Fruit fly (Drosophila melanogaster) whole organism, prepupa: ENCODE measurements around the gene VGlut.

Experiments used
- Blimp-1 ChIP-seq: fragments of 200-800 bp; sonication (Bioruptor generic); optimal IDR thresholded peaks from 3 replicates; lab custom pipeline; 2017; ENCODE audit warnings: missing biosample characterization, missing genetic modification characterization, mild to moderate bottlenecking, moderate library complexity, missing genetic modification reagents
- CG10669 ChIP-seq: fragments of 200-800 bp; sonication (Bioruptor generic); optimal IDR thresholded peaks from 3 replicates; lab custom pipeline; 2018; ENCODE audit warnings: missing biosample characterization, mild to moderate bottlenecking, missing genetic modification characterization, moderate library complexity
- CG11294 ChIP-seq: fragments of 200-800 bp; sonication (Bioruptor generic); IDR thresholded peaks from 2 replicates; pipeline ENCODE4 v1.3.6; 2022; ENCODE audit warnings: missing biosample characterization, missing genetic modification characterization
- CG11762 ChIP-seq: fragments of 200-800 bp; sonication (Bioruptor generic); optimal IDR thresholded peaks from 3 replicates; lab custom pipeline; 2016; ENCODE audit warnings: missing biosample characterization, missing genetic modification characterization; ENCODE audit not compliant: insufficient read depth
- CG11902 ChIP-seq: fragments of 200-800 bp; sonication (Bioruptor generic); optimal IDR thresholded peaks from 3 replicates; lab custom pipeline; 2016; ENCODE audit warnings: missing biosample characterization, missing genetic modification characterization
- CG15336 ChIP-seq: fragments of 200-800 bp; sonication (Bioruptor generic); IDR thresholded peaks from 2 replicates; pipeline ENCODE4 v1.3.6; 2022; ENCODE audit warnings: missing biosample characterization, missing genetic modification characterization
- CG16779 ChIP-seq: fragments of 200-800 bp; sonication (Bioruptor generic); optimal IDR thresholded peaks from 3 replicates; lab custom pipeline; 2017; ENCODE audit warnings: missing biosample characterization, mild to moderate bottlenecking, missing genetic modification characterization
- CG3032 ChIP-seq: fragments of 200-800 bp; optimal IDR thresholded peaks from 2 replicates; lab custom pipeline; 2019; ENCODE audit warnings: missing biosample characterization, mild to moderate bottlenecking, missing genetic modification characterization, moderate library complexity
- CG31627 ChIP-seq: fragments of 200-800 bp; sonication (Bioruptor generic); optimal IDR thresholded peaks from 3 replicates; lab custom pipeline; 2016; ENCODE audit warnings: missing biosample characterization, missing genetic modification characterization
- CG34406 ChIP-seq: fragments of 200-800 bp; sonication (Bioruptor generic); optimal IDR thresholded peaks from 3 replicates; lab custom pipeline; 2016; ENCODE audit warnings: missing biosample characterization, missing genetic modification characterization
- CG3919 ChIP-seq: fragments of 200-800 bp; sonication (Bioruptor generic); optimal IDR thresholded peaks from 3 replicates; lab custom pipeline; 2016; ENCODE audit warnings: missing biosample characterization, missing genetic modification characterization
- CG4318 ChIP-seq: fragments of 200-800 bp; sonication (Bioruptor generic); optimal IDR thresholded peaks from 3 replicates; lab custom pipeline; 2017; ENCODE audit warnings: missing biosample characterization, mild to moderate bottlenecking, missing genetic modification characterization
- CG6276 ChIP-seq: fragments of 200-800 bp; sonication (Bioruptor generic); optimal IDR thresholded peaks from 2 replicates; lab custom pipeline; 2017; ENCODE audit warnings: missing biosample characterization, mild to moderate bottlenecking, missing genetic modification characterization
- CG6808 ChIP-seq: fragments of 200-800 bp; sonication (Bioruptor generic); optimal IDR thresholded peaks from 3 replicates; lab custom pipeline; 2017; ENCODE audit warnings: missing biosample characterization, missing genetic modification characterization, mild to moderate bottlenecking, moderate library complexity, missing genetic modification reagents
- CG6854 ChIP-seq: fragments of 200-800 bp; sonication (Bioruptor generic); optimal IDR thresholded peaks from 2 replicates; lab custom pipeline; 2017; ENCODE audit warnings: missing biosample characterization, mild to moderate bottlenecking, missing genetic modification characterization
- CG8119 ChIP-seq: fragments of 200-800 bp; sonication (Bioruptor generic); IDR thresholded peaks from 3 replicates; pipeline ENCODE4 v1.3.6; 2022; ENCODE audit warnings: missing biosample characterization, missing genetic modification characterization
- CG8632 ChIP-seq: fragments of 200-800 bp; sonication (Bioruptor generic); optimal IDR thresholded peaks from 3 replicates; lab custom pipeline; 2016; ENCODE audit warnings: missing biosample characterization, missing genetic modification characterization
- CG9139 ChIP-seq: fragments of 200-800 bp; sonication (Bioruptor generic); optimal IDR thresholded peaks from 3 replicates; lab custom pipeline; 2017; ENCODE audit warnings: missing biosample characterization, mild to moderate bottlenecking, missing genetic modification characterization
- Eip93F ChIP-seq: fragments of 200-800 bp; sonication (Bioruptor generic); optimal IDR thresholded peaks from 2 replicates; lab custom pipeline; 2016; ENCODE audit warnings: missing biosample characterization, mild to moderate bottlenecking, missing genetic modification characterization
- Gug ChIP-seq: fragments of 200-800 bp; sonication (Bioruptor generic); IDR thresholded peaks from 2 replicates; pipeline ENCODE4 v1.3.6; 2022; ENCODE audit warnings: missing biosample characterization, missing genetic modification characterization
- Hr38 ChIP-seq: sonication (Bioruptor generic); optimal IDR thresholded peaks from 2 replicates; lab custom pipeline; 2016; ENCODE audit warnings: missing biosample characterization, missing genetic modification characterization
- Hr39 ChIP-seq: fragments of 200-800 bp; sonication (Bioruptor generic); optimal IDR thresholded peaks from 2 replicates; lab custom pipeline; 2016; ENCODE audit warnings: missing biosample characterization, missing genetic modification characterization
- Hr4 ChIP-seq: fragments of 200-800 bp; sonication (Bioruptor generic); optimal IDR thresholded peaks from 3 replicates; lab custom pipeline; 2016; ENCODE audit warnings: missing biosample characterization, missing genetic modification characterization
- Lpt ChIP-seq: fragments of 200-800 bp; sonication (Bioruptor generic); optimal IDR thresholded peaks from 3 replicates; lab custom pipeline; 2016; ENCODE audit warnings: missing biosample characterization, missing genetic modification characterization
- OdsH ChIP-seq: fragments of 200-800 bp; sonication (Bioruptor generic); optimal IDR thresholded peaks from 3 replicates; lab custom pipeline; 2016; ENCODE audit warnings: missing biosample characterization, missing genetic modification characterization
- Smox ChIP-seq: fragments of 200-800 bp; sonication (Bioruptor generic); optimal IDR thresholded peaks from 3 replicates; lab custom pipeline; 2016; ENCODE audit warnings: missing biosample characterization, missing genetic modification characterization
- Sox102F ChIP-seq: fragments of 200-800 bp; sonication (Bioruptor generic); optimal IDR thresholded peaks from 2 replicates; lab custom pipeline; 2016; ENCODE audit warnings: missing biosample characterization, mild to moderate bottlenecking, missing genetic modification characterization
- Sox14 ChIP-seq: fragments of 200-800 bp; sonication (Bioruptor generic); optimal IDR thresholded peaks from 3 replicates; lab custom pipeline; 2016; ENCODE audit warnings: missing biosample characterization, missing genetic modification characterization
- Sox15 ChIP-seq: fragments of 200-800 bp; sonication (Bioruptor generic); optimal IDR thresholded peaks from 3 replicates; lab custom pipeline; 2016; ENCODE audit warnings: missing biosample characterization, missing genetic modification characterization
- achi ChIP-seq: fragments of 200-800 bp; sonication (Bioruptor generic); optimal IDR thresholded peaks from 3 replicates; lab custom pipeline; 2016; ENCODE audit warnings: missing biosample characterization, missing genetic modification characterization
- acj6 ChIP-seq: fragments of 200-800 bp; sonication (Bioruptor generic); optimal IDR thresholded peaks from 3 replicates; lab custom pipeline; 2016; ENCODE audit warnings: missing biosample characterization, missing genetic modification characterization
- cyc ChIP-seq: fragments of 200-800 bp; sonication (Bioruptor generic); optimal IDR thresholded peaks from 3 replicates; lab custom pipeline; 2016; ENCODE audit warnings: missing biosample characterization, missing genetic modification characterization
- dsx ChIP-seq: fragments of 200-800 bp; optimal IDR thresholded peaks from 3 replicates; lab custom pipeline; 2019; ENCODE audit warnings: missing biosample characterization, mild to moderate bottlenecking, missing genetic modification characterization, moderate library complexity; ENCODE audit not compliant: poor library complexity, severe bottlenecking
- esn ChIP-seq: fragments of 200-800 bp; sonication (Bioruptor generic); optimal IDR thresholded peaks from 2 replicates; lab custom pipeline; 2016; ENCODE audit warnings: missing biosample characterization, mild to moderate bottlenecking, missing genetic modification characterization, moderate library complexity
- fd59A ChIP-seq: fragments of 200-800 bp; sonication (Bioruptor generic); optimal IDR thresholded peaks from 2 replicates; lab custom pipeline; 2017; ENCODE audit warnings: missing biosample characterization, mild to moderate bottlenecking, missing genetic modification characterization, missing genetic modification reagents
- fd85E ChIP-seq: fragments of 200-800 bp; sonication (Bioruptor generic); optimal IDR thresholded peaks from 3 replicates; lab custom pipeline; 2016; ENCODE audit warnings: missing biosample characterization, missing genetic modification characterization
- net ChIP-seq: fragments of 200-800 bp; sonication (Bioruptor generic); optimal IDR thresholded peaks from 3 replicates; lab custom pipeline; 2016; ENCODE audit warnings: missing biosample characterization, missing genetic modification characterization
- pdm3 ChIP-seq: fragments of 200-800 bp; sonication (Bioruptor generic); optimal IDR thresholded peaks from 3 replicates; lab custom pipeline; 2016; ENCODE audit warnings: missing biosample characterization, missing genetic modification characterization
- salr ChIP-seq, 2 experiments: fragments of 200-800 bp; sonication (Bioruptor generic); optimal IDR thresholded peaks; 3 replicates each; lab custom pipeline; 2016 to 2018; ENCODE audit warnings: missing biosample characterization in 2 of 2, missing genetic modification characterization in 2 of 2, mild to moderate bottlenecking in 1 of 2
- spab ChIP-seq: fragments of 200-800 bp; sonication (Bioruptor generic); optimal IDR thresholded peaks from 2 replicates; lab custom pipeline; 2017; ENCODE audit warnings: missing biosample characterization, mild to moderate bottlenecking, missing genetic modification characterization, missing genetic modification reagents
- ss ChIP-seq, 2 experiments: fragments of 200-800 bp; sonication (Bioruptor generic); optimal IDR thresholded peaks; 2 replicates in 1 of 2; 3 replicates in 1 of 2; lab custom pipeline; 2017 to 2018; ENCODE audit warnings: mild to moderate bottlenecking in 2 of 2, missing biosample characterization in 2 of 2, missing genetic modification characterization in 2 of 2, moderate library complexity in 1 of 2
- svp ChIP-seq: fragments of 200-800 bp; sonication (Bioruptor generic); peaks from one replicate; lab custom pipeline; 2016; ENCODE audit warnings: missing biosample characterization, missing genetic modification characterization
- topi ChIP-seq: fragments of 200-800 bp; sonication (Bioruptor generic); optimal IDR thresholded peaks from 3 replicates; lab custom pipeline; 2016; ENCODE audit warnings: missing biosample characterization, missing genetic modification characterization
- vri ChIP-seq: fragments of 200-800 bp; sonication (Bioruptor generic); optimal IDR thresholded peaks from 3 replicates; lab custom pipeline; 2016; ENCODE audit warnings: missing biosample characterization, mild to moderate bottlenecking, missing genetic modification characterization

The VGlut gene

dm6 chr2L:2432809-2433493 is 32.9 kb downstream of the VGlut start (continued):
- TF ChIP-seq CG8632 (GFP tag; lab: Kevin White, UChicago) (peak; percentile 62), CG6276 (GFP tag; lab: Kevin White, UChicago) (peak; percentile 42), OdsH (GFP tag; lab: Kevin White, UChicago) (peak; percentile 77), CG10669 (GFP tag; lab: Kevin White, UChicago) (peak; percentile 71), esn (GFP tag; lab: Kevin White, UChicago) (peak; percentile 33), CG3032 (tag; lab: Kevin White, UChicago) (peak; percentile 76), vri (GFP tag; lab: Kevin White, UChicago) (peak; percentile 10), CG16779 (tag; lab: Kevin White, UChicago) (peak; percentile 37), Hr38 (GFP tag; lab: Kevin White, UChicago) (no peak), fd59A (GFP tag; lab: Kevin White, UChicago) (peak; percentile 44), CG11902 (GFP tag; lab: Kevin White, UChicago) (no peak), cyc (GFP tag; lab: Kevin White, UChicago) (no peak), ss (GFP tag; optimal IDR thresholded peaks at IDR 0.05; lab: Kevin White, UChicago) (peak; percentile 24 to 37), Sox14 (GFP tag; lab: Kevin White, UChicago) (peak; percentile 31), acj6 (GFP tag; lab: Kevin White, UChicago) (peak; percentile 37), dsx (GFP tag; lab: Kevin White, UChicago) (peak; percentile 30), Hr39 (GFP tag; lab: Kevin White, UChicago) (no peak), spab (GFP tag; lab: Kevin White, UChicago) (peak; percentile 49), salr (GFP tag; optimal IDR thresholded peaks at IDR 0.05; lab: Kevin White, UChicago) (peak in 1 of 2 experiments; percentile 69), Eip93F (GFP tag; lab: Kevin White, UChicago) (no peak), Blimp-1 (GFP tag; lab: Kevin White, UChicago) (no peak), fd85E (GFP tag; lab: Kevin White, UChicago) (peak; percentile 32), CG9139 (peak; percentile 32), CG6854 (no peak), CG34406 (GFP tag; lab: Kevin White, UChicago) (peak; percentile 51), svp (GFP tag; lab: Kevin White, UChicago) (peak; percentile 24), CG3919 (peak; percentile 23), CG15336 (GFP tag; lab: Robert Waterston, UW) (peak; percentile 72), Smox (GFP tag; lab: Kevin White, UChicago) (no peak), Sox102F (GFP tag; lab: Kevin White, UChicago) (peak; percentile 32), topi (GFP tag; lab: Kevin White, UChicago) (no peak), Gug (peak; percentile 54), Sox15 (GFP tag; lab: Kevin White, UChicago) (no peak), CG6808 (GFP tag; lab: Kevin White, UChicago) (peak; percentile 43), CG11294 (GFP tag; lab: Robert Waterston, UW) (peak; percentile 50), CG31627 (no peak)

- TF ChIP-seq CG8119 (GFP tag; lab: Robert Waterston, UW) (peak; percentile 98), CG16779 (tag; lab: Kevin White, UChicago) (peak; percentile 95), pdm3 (GFP tag; lab: Kevin White, UChicago) (peak; percentile 99), CG3919 (peak; percentile 99), fd59A (GFP tag; lab: Kevin White, UChicago) (peak; percentile 99), Sox15 (GFP tag; lab: Kevin White, UChicago) (peak; percentile 97), CG15336 (GFP tag; lab: Robert Waterston, UW) (peak; percentile 98), Hr4 (peak; percentile 99), CG31627 (peak; percentile 88), net (GFP tag; lab: Kevin White, UChicago) (peak; percentile 97), CG10669 (GFP tag; lab: Kevin White, UChicago) (peak; percentile 99), CG11294 (GFP tag; lab: Robert Waterston, UW) (peak; percentile 95), dsx (GFP tag; lab: Kevin White, UChicago) (peak; percentile 98), achi (GFP tag; lab: Kevin White, UChicago) (peak; percentile 97), CG6276 (GFP tag; lab: Kevin White, UChicago) (peak; percentile 97), Lpt (GFP tag; lab: Kevin White, UChicago) (peak; percentile 99), Hr39 (GFP tag; lab: Kevin White, UChicago) (peak; percentile 90), fd85E (GFP tag; lab: Kevin White, UChicago) (peak; percentile 90), Sox14 (GFP tag; lab: Kevin White, UChicago) (peak; percentile 99), esn (GFP tag; lab: Kevin White, UChicago) (peak; percentile 90), Hr38 (GFP tag; lab: Kevin White, UChicago) (peak; percentile 94), CG4318 (peak; percentile 98), CG11902 (GFP tag; lab: Kevin White, UChicago) (peak; percentile 96), CG34406 (GFP tag; lab: Kevin White, UChicago) (peak; percentile 95), Smox (GFP tag; lab: Kevin White, UChicago) (peak; percentile 82), OdsH (GFP tag; lab: Kevin White, UChicago) (peak; percentile 99), CG11762 (GFP tag; lab: Kevin White, UChicago) (peak; percentile 98), CG3032 (tag; lab: Kevin White, UChicago) (peak; percentile 99)
Observed at dm6 chr2L:2433494-2434054, 33.5 kb downstream of the VGlut start.
